Worm (Caenorhabditis elegans) whole organism, L1 larva: ENCODE results near the gene szy-2.

Source experiments
- blmp-1 ChIP-seq: fragments of 150-350 bp; optimal IDR thresholded peaks from 2 replicates; lab custom pipeline; 2014; ENCODE audit warnings: missing biosample characterization, missing genetic modification characterization
- egl-27 ChIP-seq, 2 experiments: fragments of 150-350 bp in 1 of 2; sonication (generic microtip); optimal IDR thresholded peaks; 3 replicates each; lab custom pipeline; 2017 to 2018; ENCODE audit warnings: missing biosample characterization in 2 of 2, missing genetic modification characterization in 2 of 2, missing genetic modification reagents in 2 of 2
- elt-2 ChIP-seq: sonication (generic microtip); optimal IDR thresholded peaks from 2 replicates; lab custom pipeline; 2016; ENCODE audit warnings: missing genetic modification characterization, mild to moderate bottlenecking, inconsistent platforms, missing compliant biosample characterization, missing genetic modification reagents
- fkh-10 ChIP-seq: sonication (generic microtip); optimal IDR thresholded peaks from 2 replicates; lab custom pipeline; 2017; ENCODE audit warnings: missing biosample characterization, missing genetic modification reagents, missing genetic modification characterization
- jun-1 ChIP-seq: fragments of 150-350 bp; optimal IDR thresholded peaks from 2 replicates; lab custom pipeline; 2014; ENCODE audit warnings: missing biosample characterization, missing genetic modification reagents, missing genetic modification characterization
- nhr-11 ChIP-seq: fragments of 150-350 bp; optimal IDR thresholded peaks from 2 replicates; lab custom pipeline; 2014; ENCODE audit warnings: missing biosample characterization, missing genetic modification characterization
- unc-62 ChIP-seq: fragments of 150-350 bp; optimal IDR thresholded peaks from 2 replicates; lab custom pipeline; 2014; ENCODE audit warnings: missing biosample characterization, missing genetic modification reagents, missing genetic modification characterization
- zag-1 ChIP-seq: fragments of 150-350 bp; optimal IDR thresholded peaks from 2 replicates; lab custom pipeline; 2014; ENCODE audit warnings: missing biosample characterization, missing genetic modification characterization
- ztf-4 ChIP-seq: fragments of 150-350 bp; optimal IDR thresholded peaks from 2 replicates; lab custom pipeline; 2014; ENCODE audit warnings: missing biosample characterization, missing genetic modification characterization

- TF ChIP-seq jun-1 (tag; lab: Kevin White, UChicago) (no peak), blmp-1 (no peak), unc-62 (GFP tag; lab: Kevin White, UChicago) (no peak), elt-2 (tag; lab: Kevin White, UChicago) (no peak), zag-1 (tag; lab: Kevin White, UChicago) (no peak), ztf-4 (tag; lab: Kevin White, UChicago) (no peak), egl-27 (tag; optimal IDR thresholded peaks at IDR 0.05; lab: Kevin White, UChicago) (no peak), fkh-10 (GFP tag; lab: Kevin White, UChicago) (no peak), nhr-11 (no peak)
Observed at ce11 chrIII:5343555-5343954, 27.5 kb downstream of the szy-2 start.
